Worm (Caenorhabditis elegans) whole organism, L1 larva: ENCODE data around the gene C02B8.12.

Experiments
- C16A3.4 ChIP-seq: fragments of 150-350 bp; optimal IDR thresholded peaks from 2 replicates; lab custom pipeline; 2014; ENCODE audit warnings: missing biosample characterization, missing genetic modification characterization
- C34B4.2 ChIP-seq: sonication (generic microtip); optimal IDR thresholded peaks from 2 replicates; lab custom pipeline; 2017; ENCODE audit warnings: mild to moderate bottlenecking, missing genetic modification characterization, missing compliant biosample characterization
- F16B12.6 ChIP-seq: fragments of 150-350 bp; optimal IDR thresholded peaks from 2 replicates; lab custom pipeline; 2014; ENCODE audit warnings: missing biosample characterization, missing genetic modification characterization
- Y116A8C.19 ChIP-seq: sonication (generic microtip); optimal IDR thresholded peaks from 2 replicates; lab custom pipeline; 2016; ENCODE audit warnings: missing compliant biosample characterization, missing genetic modification characterization, borderline replicate concordance
- aha-1 ChIP-seq: fragments of 150-350 bp; optimal IDR thresholded peaks from 2 replicates; lab custom pipeline; 2014; ENCODE audit warnings: missing biosample characterization, missing genetic modification characterization
- alr-1 ChIP-seq: fragments of 200-800 bp; sonication (Bioruptor generic); optimal IDR thresholded peaks from 2 replicates; lab custom pipeline; 2018; ENCODE audit warnings: borderline replicate concordance, mild to moderate bottlenecking, missing genetic modification characterization, missing compliant biosample characterization
- aly-2 ChIP-seq: fragments of 150-350 bp; optimal IDR thresholded peaks from 2 replicates; lab custom pipeline; 2014; ENCODE audit warnings: missing biosample characterization, missing genetic modification characterization
- ama-1 ChIP-seq: fragments of 150-350 bp; optimal IDR thresholded peaks from 2 replicates; lab custom pipeline; 2014
- ceh-63 ChIP-seq: fragments of 200-800 bp; sonication (Bioruptor generic); optimal IDR thresholded peaks from 2 replicates; lab custom pipeline; 2018; ENCODE audit warnings: mild to moderate bottlenecking, missing genetic modification characterization, missing compliant biosample characterization
- ceh-8 ChIP-seq: fragments of 200-800 bp; sonication (Bioruptor generic); optimal IDR thresholded peaks from 2 replicates; lab custom pipeline; 2018; ENCODE audit warnings: mild to moderate bottlenecking, missing genetic modification characterization, moderate library complexity, missing compliant biosample characterization
- ceh-82 ChIP-seq, 3 experiments: fragments of 150-350 bp in 1 of 3; sonication (generic microtip) in 2 of 3; optimal IDR thresholded peaks; 2 replicates each; lab custom pipeline; 2014 to 2017; ENCODE audit warnings: missing biosample characterization in 3 of 3, missing genetic modification characterization in 3 of 3
- ceh-88 ChIP-seq: fragments of 200-800 bp; sonication (Bioruptor generic); IDR thresholded peaks from 2 replicates; pipeline ENCODE4 v1.3.6; 2022; ENCODE audit warnings: missing genetic modification characterization, missing compliant biosample characterization
- ceh-90 ChIP-seq: sonication (generic microtip); optimal IDR thresholded peaks from 2 replicates; lab custom pipeline; 2016; ENCODE audit warnings: missing genetic modification characterization, missing compliant biosample characterization
- ces-1 ChIP-seq: fragments of 150-350 bp; optimal IDR thresholded peaks from 2 replicates; lab custom pipeline; 2014; ENCODE audit warnings: missing biosample characterization, missing genetic modification reagents, missing genetic modification characterization
- dpl-1 ChIP-seq, 3 experiments: fragments of 150-350 bp in 2 of 3; sonication (generic microtip) in 1 of 3; optimal IDR thresholded peaks; 2 replicates each; lab custom pipeline; 2014 to 2017; ENCODE audit warnings: missing biosample characterization in 3 of 3, missing genetic modification characterization in 3 of 3, missing genetic modification reagents in 3 of 3
- efl-1 ChIP-seq, 4 experiments: fragments of 150-350 bp; optimal IDR thresholded peaks in 3 of 4; peaks in 1 of 4; 1 replicate in 1 of 4; 2 replicates in 3 of 4; lab custom pipeline; 2014; ENCODE audit warnings: missing biosample characterization in 2 of 4, missing genetic modification characterization in 2 of 4, missing genetic modification reagents in 2 of 4
- elt-3 ChIP-seq, 6 experiments: fragments of 150-350 bp in 1 of 6; sonication (generic microtip); optimal IDR thresholded peaks; 2 replicates each; lab custom pipeline; 2017 to 2018; ENCODE audit warnings: missing biosample characterization in 6 of 6, missing genetic modification characterization in 6 of 6, inconsistent platforms in 1 of 6
- ets-5 ChIP-seq: fragments of 200-800 bp; sonication (Bioruptor generic); IDR thresholded peaks from 2 replicates; pipeline ENCODE4 v1.3.6; 2022; ENCODE audit warnings: missing genetic modification characterization, missing compliant biosample characterization
- fos-1 ChIP-seq: fragments of 150-350 bp; optimal IDR thresholded peaks from 2 replicates; lab custom pipeline; 2014; ENCODE audit warnings: missing biosample characterization, missing genetic modification characterization
- hlh-17 ChIP-seq: fragments of 200-800 bp; sonication (Bioruptor generic); optimal IDR thresholded peaks from 2 replicates; lab custom pipeline; 2018; ENCODE audit warnings: missing genetic modification characterization, mild to moderate bottlenecking, missing compliant biosample characterization, moderate library complexity, borderline replicate concordance
- hlh-4 ChIP-seq: sonication (generic microtip); optimal IDR thresholded peaks from 2 replicates; lab custom pipeline; 2016; ENCODE audit warnings: mild to moderate bottlenecking, missing genetic modification characterization, missing compliant biosample characterization
- isw-1 ChIP-seq: fragments of 200-800 bp; sonication (Bioruptor generic); IDR thresholded peaks from 2 replicates; pipeline ENCODE4 v1.3.6; 2022; ENCODE audit warnings: missing genetic modification characterization, missing compliant biosample characterization
- jun-1 ChIP-seq: fragments of 150-350 bp; optimal IDR thresholded peaks from 2 replicates; lab custom pipeline; 2014; ENCODE audit warnings: missing biosample characterization, missing genetic modification reagents, missing genetic modification characterization
- lin-13 ChIP-seq: fragments of 150-350 bp; optimal IDR thresholded peaks from 2 replicates; lab custom pipeline; 2014; ENCODE audit warnings: missing biosample characterization, missing genetic modification reagents, missing genetic modification characterization
- lin-14 ChIP-seq: fragments of 200-800 bp; sonication (Bioruptor generic); optimal IDR thresholded peaks from 2 replicates; lab custom pipeline; 2018; ENCODE audit warnings: mild to moderate bottlenecking, missing genetic modification characterization, moderate library complexity, missing compliant biosample characterization
- lin-15B ChIP-seq: fragments of 150-350 bp; sonication (generic microtip); optimal IDR thresholded peaks from 3 replicates; lab custom pipeline; 2014; ENCODE audit warnings: missing biosample characterization, missing genetic modification characterization
- lir-3 ChIP-seq: sonication (generic microtip); optimal IDR thresholded peaks from 2 replicates; lab custom pipeline; 2016; ENCODE audit warnings: mild to moderate bottlenecking, missing genetic modification characterization, moderate library complexity, missing compliant biosample characterization; ENCODE audit not compliant: poor library complexity
- nhr-12 ChIP-seq: sonication (generic microtip); optimal IDR thresholded peaks from 2 replicates; lab custom pipeline; 2017; ENCODE audit warnings: missing biosample characterization, missing genetic modification characterization
- nhr-20 ChIP-seq: sonication (generic microtip); optimal IDR thresholded peaks from 2 replicates; lab custom pipeline; 2016; ENCODE audit warnings: mild to moderate bottlenecking, missing genetic modification characterization, missing compliant biosample characterization
- nhr-47 ChIP-seq: sonication (generic microtip); optimal IDR thresholded peaks from 2 replicates; lab custom pipeline; 2016; ENCODE audit warnings: mild to moderate bottlenecking, missing genetic modification characterization, moderate library complexity, missing compliant biosample characterization
- nhr-71 ChIP-seq: sonication (generic microtip); optimal IDR thresholded peaks from 2 replicates; lab custom pipeline; 2016; ENCODE audit warnings: mild to moderate bottlenecking, missing genetic modification characterization, moderate library complexity, missing compliant biosample characterization
- nhr-76 ChIP-seq: sonication (generic microtip); optimal IDR thresholded peaks from 2 replicates; lab custom pipeline; 2017; ENCODE audit warnings: missing biosample characterization, missing genetic modification characterization
- nhr-84 ChIP-seq: sonication (generic microtip); optimal IDR thresholded peaks from 2 replicates; lab custom pipeline; 2017; ENCODE audit warnings: missing biosample characterization, missing genetic modification characterization
- nhr-85 ChIP-seq: sonication (generic microtip); peaks from one replicate; lab custom pipeline; 2016; ENCODE audit warnings: missing genetic modification characterization, inconsistent platforms, missing compliant biosample characterization
- nhr-90 ChIP-seq: sonication (generic microtip); optimal IDR thresholded peaks from 2 replicates; lab custom pipeline; 2016; ENCODE audit warnings: mild to moderate bottlenecking, missing genetic modification characterization, missing compliant biosample characterization; ENCODE audit not compliant: poor library complexity
- pax-3 ChIP-seq: fragments of 200-800 bp; sonication (Bioruptor generic); optimal IDR thresholded peaks from 2 replicates; lab custom pipeline; 2018; ENCODE audit warnings: mild to moderate bottlenecking, missing genetic modification characterization, moderate library complexity, missing compliant biosample characterization
- pqm-1 ChIP-seq: sonication (generic microtip); optimal IDR thresholded peaks from 3 replicates; lab custom pipeline; 2017; ENCODE audit warnings: missing biosample characterization, missing genetic modification characterization
- rnt-1 ChIP-seq: sonication (generic microtip); optimal IDR thresholded peaks from 2 replicates; lab custom pipeline; 2016; ENCODE audit warnings: mild to moderate bottlenecking, missing genetic modification characterization, moderate library complexity, missing compliant biosample characterization
- skn-1 ChIP-seq: fragments of 150-350 bp; optimal IDR thresholded peaks from 2 replicates; lab custom pipeline; 2014; ENCODE audit warnings: missing biosample characterization, missing genetic modification characterization
- snu-23 ChIP-seq: sonication (generic microtip); optimal IDR thresholded peaks from 2 replicates; lab custom pipeline; 2016; ENCODE audit warnings: missing genetic modification characterization, missing compliant biosample characterization
- sox-4 ChIP-seq: sonication (generic microtip); optimal IDR thresholded peaks from 2 replicates; lab custom pipeline; 2016; ENCODE audit warnings: missing genetic modification characterization, missing compliant biosample characterization
- sptf-1 ChIP-seq: fragments of 150-350 bp; optimal IDR thresholded peaks from 2 replicates; lab custom pipeline; 2014; ENCODE audit warnings: missing biosample characterization, missing genetic modification characterization
- sup-37 ChIP-seq: fragments of 200-800 bp; sonication (Bioruptor generic); optimal IDR thresholded peaks from 2 replicates; lab custom pipeline; 2018; ENCODE audit warnings: mild to moderate bottlenecking, missing genetic modification characterization, missing compliant biosample characterization
- swsn-7 ChIP-seq: sonication (generic microtip); optimal IDR thresholded peaks from 2 replicates; lab custom pipeline; 2016; ENCODE audit warnings: missing genetic modification characterization, missing compliant biosample characterization
- tbx-2 ChIP-seq: sonication (generic microtip); optimal IDR thresholded peaks from 2 replicates; lab custom pipeline; 2016; ENCODE audit warnings: missing genetic modification characterization, missing compliant biosample characterization
- unc-30 ChIP-seq: sonication (generic microtip); optimal IDR thresholded peaks from 2 replicates; lab custom pipeline; 2017; ENCODE audit warnings: missing biosample characterization, missing genetic modification characterization
- unc-62 ChIP-seq: fragments of 150-350 bp; optimal IDR thresholded peaks from 2 replicates; lab custom pipeline; 2014; ENCODE audit warnings: missing biosample characterization, missing genetic modification reagents, missing genetic modification characterization
- unc-86 ChIP-seq: sonication (generic microtip); optimal IDR thresholded peaks from 2 replicates; lab custom pipeline; 2016; ENCODE audit warnings: missing genetic modification characterization, missing compliant biosample characterization
- xbp-1 ChIP-seq: sonication (generic microtip); optimal IDR thresholded peaks from 2 replicates; lab custom pipeline; 2016; ENCODE audit warnings: missing genetic modification characterization, missing compliant biosample characterization
- ztf-11 ChIP-seq, 2 experiments: sonication (generic microtip); optimal IDR thresholded peaks; 2 replicates each; lab custom pipeline; 2016 to 2017; ENCODE audit warnings: missing genetic modification characterization in 2 of 2, missing biosample characterization in 1 of 2, missing compliant biosample characterization in 1 of 2
- ztf-4 ChIP-seq: fragments of 150-350 bp; optimal IDR thresholded peaks from 2 replicates; lab custom pipeline; 2014; ENCODE audit warnings: missing biosample characterization, missing genetic modification characterization

Gene C02B8.12

ce11 chrX:8160016-8160415, 36.8 kb upstream of the C02B8.12 start (continued):
- TF ChIP-seq unc-30 (tag; lab: Kevin White, UChicago): no peak
- no peak for TF ChIP-seq ceh-8 (GFP tag; lab: Kevin White, UChicago)
- TF ChIP-seq dpl-1 (GFP tag; optimal IDR thresholded peaks at IDR 0.05; lab: Kevin White, UChicago): peak in 2 of 3 experiments; percentile 9 to 26
- no peak for TF ChIP-seq ceh-90 (tag; lab: Kevin White, UChicago)
- no peak for TF ChIP-seq F16B12.6
- no peak for TF ChIP-seq aly-2
- no peak for TF ChIP-seq nhr-84
- no peak for TF ChIP-seq fos-1
- no peak for TF ChIP-seq ces-1 (GFP tag; lab: Kevin White, UChicago)
- peak; percentile 50 for TF ChIP-seq snu-23 (GFP tag; lab: Kevin White, UChicago)
- peak; percentile 77 for TF ChIP-seq ama-1
- no peak for TF ChIP-seq C34B4.2 (tag; lab: Kevin White, UChicago)
- no peak for TF ChIP-seq ets-5 (GFP tag; lab: Robert Waterston, UW)
- peak; percentile 54 for TF ChIP-seq C16A3.4
- TF ChIP-seq nhr-12: no peak
- TF ChIP-seq nhr-76 (tag; lab: Kevin White, UChicago): no peak
- no peak for TF ChIP-seq sox-4 (tag; lab: Kevin White, UChicago)
- peak; percentile 34 for TF ChIP-seq skn-1 (tag; lab: Kevin White, UChicago)
- no peak for TF ChIP-seq elt-3 (tag; optimal IDR thresholded peaks at IDR 0.05; lab: Kevin White, UChicago)
- peak; percentile 56 for TF ChIP-seq nhr-71
- TF ChIP-seq pqm-1: no peak
- TF ChIP-seq sptf-1 (tag; lab: Kevin White, UChicago): no peak
- TF ChIP-seq efl-1 (optimal IDR thresholded peaks at IDR 0.05; lab: Kevin White, UChicago): peak; percentile 6 to 23
- no peak for TF ChIP-seq efl-1 (GFP tag; optimal IDR thresholded peaks at IDR 0.05 in 1 of 2; lab: Kevin White, UChicago)
- TF ChIP-seq unc-86: peak; percentile 55
- TF ChIP-seq isw-1: no peak
- no peak for TF ChIP-seq aha-1
- no peak for TF ChIP-seq alr-1 (tag; lab: Kevin White, UChicago)
- no peak for TF ChIP-seq pax-3 (tag; lab: Kevin White, UChicago)
- TF ChIP-seq rnt-1: peak; percentile 37
- TF ChIP-seq jun-1 (tag; lab: Kevin White, UChicago): no peak
- TF ChIP-seq hlh-4 (tag; lab: Kevin White, UChicago): no peak
- TF ChIP-seq unc-62: no peak
- no peak for TF ChIP-seq lin-15B (tag; lab: Kevin White, UChicago)
- peak; percentile 29 for TF ChIP-seq tbx-2
- peak; percentile 81 for TF ChIP-seq nhr-85 (tag; lab: Kevin White, UChicago)
- TF ChIP-seq ceh-88: no peak
- TF ChIP-seq ceh-82 (tag; optimal IDR thresholded peaks at IDR 0.05; lab: Kevin White, UChicago): no peak
- TF ChIP-seq hlh-17 (GFP tag; lab: Kevin White, UChicago): no peak
- TF ChIP-seq swsn-7: peak; percentile 53
- no peak for TF ChIP-seq ceh-63 (GFP tag; lab: Kevin White, UChicago)
- TF ChIP-seq lin-14 (GFP tag; lab: Kevin White, UChicago): peak; percentile 50

- no peak for TF ChIP-seq fos-1
- TF ChIP-seq nhr-71: peak; percentile 65
- peak; percentile 69 for TF ChIP-seq nhr-47 (tag; lab: Kevin White, UChicago)
- peak; percentile 26 for TF ChIP-seq nhr-20 (tag; lab: Kevin White, UChicago)
- no peak for TF ChIP-seq isw-1
- no peak for TF ChIP-seq hlh-17 (GFP tag; lab: Kevin White, UChicago)
- no peak for TF ChIP-seq ztf-4 (tag; lab: Kevin White, UChicago)
- peak; percentile 9 for TF ChIP-seq jun-1 (tag; lab: Kevin White, UChicago)
- TF ChIP-seq nhr-90 (tag; lab: Kevin White, UChicago): no peak
- TF ChIP-seq hlh-4 (tag; lab: Kevin White, UChicago): no peak
- TF ChIP-seq ceh-82 (tag; optimal IDR thresholded peaks at IDR 0.05; lab: Kevin White, UChicago): peak in 1 of 3 experiments; percentile 48
- peak in 1 of 2 experiments; percentile 6 for TF ChIP-seq ztf-11 (tag; optimal IDR thresholded peaks at IDR 0.05; lab: Kevin White, UChicago)
- no peak for TF ChIP-seq efl-1 (optimal IDR thresholded peaks at IDR 0.05; lab: Kevin White, UChicago)
- peak in 1 of 2 experiments; percentile 16 for TF ChIP-seq efl-1 (GFP tag; optimal IDR thresholded peaks at IDR 0.05 in 1 of 2; lab: Kevin White, UChicago)
- TF ChIP-seq lin-13: no peak
- TF ChIP-seq sup-37 (GFP tag; lab: Kevin White, UChicago): no peak
- no peak for TF ChIP-seq lir-3 (tag; lab: Kevin White, UChicago)
- no peak for TF ChIP-seq unc-62
- TF ChIP-seq xbp-1 (tag; lab: Kevin White, UChicago): peak; percentile 40
- TF ChIP-seq Y116A8C.19 (tag; lab: Kevin White, UChicago): no peak
- no peak for TF ChIP-seq pax-3 (tag; lab: Kevin White, UChicago)
Observed at ce11 chrX:8158975-8159813, 36.0 kb upstream of the C02B8.12 start, which contains the start of gene hil-3. Gene hil-3, plus strand, starts transcription at chrX:8159169.
